Worm (Caenorhabditis elegans) whole organism, L1 larva: ENCODE data around the gene W09H1.4.

Experiments used
- elt-3 ChIP-seq, 6 experiments: fragments of 150-350 bp in 1 of 6; sonication (generic microtip); optimal IDR thresholded peaks; 2 replicates each; lab custom pipeline; 2017 to 2018; ENCODE audit warnings: missing biosample characterization in 6 of 6, missing genetic modification characterization in 6 of 6, inconsistent platforms in 1 of 6
- lin-39 ChIP-seq: fragments of 150-350 bp; optimal IDR thresholded peaks from 2 replicates; lab custom pipeline; 2014; ENCODE audit warnings: missing biosample characterization, missing genetic modification reagents, missing genetic modification characterization
- nhr-11 ChIP-seq: fragments of 150-350 bp; optimal IDR thresholded peaks from 2 replicates; lab custom pipeline; 2014; ENCODE audit warnings: missing biosample characterization, missing genetic modification characterization
- nhr-76 ChIP-seq: sonication (generic microtip); optimal IDR thresholded peaks from 2 replicates; lab custom pipeline; 2017; ENCODE audit warnings: missing biosample characterization, missing genetic modification characterization
- pag-3 ChIP-seq: sonication (generic microtip); optimal IDR thresholded peaks from 2 replicates; lab custom pipeline; 2017; ENCODE audit warnings: missing genetic modification characterization, mild to moderate bottlenecking, missing compliant biosample characterization, antibody characterized with exemption, borderline replicate concordance; ENCODE audit not compliant: insufficient read depth
- pqm-1 ChIP-seq: sonication (generic microtip); optimal IDR thresholded peaks from 3 replicates; lab custom pipeline; 2017; ENCODE audit warnings: missing biosample characterization, missing genetic modification characterization
- snu-23 ChIP-seq: sonication (generic microtip); optimal IDR thresholded peaks from 2 replicates; lab custom pipeline; 2016; ENCODE audit warnings: missing genetic modification characterization, missing compliant biosample characterization
- unc-62 ChIP-seq: fragments of 150-350 bp; optimal IDR thresholded peaks from 2 replicates; lab custom pipeline; 2014; ENCODE audit warnings: missing biosample characterization, missing genetic modification reagents, missing genetic modification characterization

ce11 chrII:13230489-13231196 lies 47.3 kb downstream of the W09H1.4 start:
- TF ChIP-seq nhr-11 (no peak), nhr-76 (tag; lab: Kevin White, UChicago) (no peak), lin-39 (no peak), pqm-1 (no peak), elt-3 (tag; optimal IDR thresholded peaks at IDR 0.05; lab: Kevin White, UChicago) (no peak), unc-62 (GFP tag; lab: Kevin White, UChicago) (no peak), pag-3 (no peak), snu-23 (GFP tag; lab: Kevin White, UChicago) (no peak)
